Fruit fly (Drosophila melanogaster): ENCODE data around the gene CG33189.

DNA sequence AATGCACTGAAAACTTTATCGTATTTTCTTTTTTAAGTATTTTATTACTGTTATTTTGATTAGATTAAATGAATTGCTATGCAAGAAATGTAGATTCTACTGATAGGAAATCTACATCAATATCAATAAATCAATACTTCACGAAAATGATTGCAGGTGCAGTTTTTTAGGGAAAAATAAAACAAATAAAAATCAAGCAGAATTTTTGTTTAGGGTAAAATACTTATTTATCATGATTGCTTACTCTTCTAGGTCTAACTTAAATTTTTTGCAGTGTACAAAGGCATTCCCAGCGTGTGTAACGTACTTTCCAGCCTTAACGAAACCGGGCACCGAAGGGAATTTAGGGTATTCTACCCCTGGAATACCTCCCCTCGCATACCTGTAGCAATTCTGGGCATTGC lies 27.9 kb upstream of the CG33189 start:
- TF ChIP-seq pdm3 (GFP tag; optimal IDR thresholded peaks at IDR 0.05) (peak; percentile 59), Lpt (GFP tag; optimal IDR thresholded peaks at IDR 0.05) (no peak), CG6276 (GFP tag; optimal IDR thresholded peaks at IDR 0.05) (no peak)

Measured in whole organism, prepupa.